Worm (Caenorhabditis elegans): ENCODE results near the gene zchc-1A.

ce11 chrX:5142403-5142802 is 31.8 kb upstream of the zchc-1A start:
- TF ChIP-seq unc-62 (GFP tag; optimal IDR thresholded peaks at IDR 0.05) (no peak), nhr-25 (tag; optimal IDR thresholded peaks at IDR 0.05) (no peak), lin-39 (tag; optimal IDR thresholded peaks at IDR 0.05) (no peak), ama-1 (optimal IDR thresholded peaks at IDR 0.05) (no peak), C34F6.9 (tag; optimal IDR thresholded peaks at IDR 0.05) (no peak), aly-2 (tag; optimal IDR thresholded peaks at IDR 0.05) (no peak), zag-1 (tag; optimal IDR thresholded peaks at IDR 0.05) (no peak)
